Fruit fly (Drosophila melanogaster) whole organism, embryonic: Measurements from ENCODE around the gene CG5639.

Experiments
- Antp ChIP-seq: fragments of 200-800 bp; sonication (Bioruptor generic); optimal IDR thresholded peaks from 3 replicates; lab custom pipeline; 2016; ENCODE audit warnings: missing biosample characterization, missing genetic modification characterization
- Atf6 ChIP-seq: fragments of 200-800 bp; sonication (Bioruptor generic); IDR thresholded peaks from 2 replicates; pipeline ENCODE4 v1.3.6; 2022; ENCODE audit warnings: missing biosample characterization, missing genetic modification characterization
- CG10366 ChIP-seq: fragments of 200-800 bp; sonication (Bioruptor generic); IDR thresholded peaks from 2 replicates; pipeline ENCODE4 v1.3.6; 2022; ENCODE audit warnings: missing biosample characterization, missing genetic modification characterization
- CG11560 ChIP-seq: fragments of 200-800 bp; sonication (Bioruptor generic); IDR thresholded peaks from 3 replicates; pipeline ENCODE4 v1.3.6; 2022; ENCODE audit warnings: missing biosample characterization, missing genetic modification characterization
- CG12299 ChIP-seq: fragments of 200-800 bp; sonication (Bioruptor generic); optimal IDR thresholded peaks from 2 replicates; lab custom pipeline; 2018; ENCODE audit warnings: missing biosample characterization, mild to moderate bottlenecking, missing genetic modification characterization
- CG1529 ChIP-seq: fragments of 200-800 bp; sonication (Bioruptor generic); optimal IDR thresholded peaks from 3 replicates; lab custom pipeline; 2018; ENCODE audit warnings: missing biosample characterization, missing genetic modification characterization
- CG30403 ChIP-seq: fragments of 200-800 bp; sonication (Bioruptor generic); optimal IDR thresholded peaks from 3 replicates; lab custom pipeline; 2016; ENCODE audit warnings: missing biosample characterization, missing genetic modification characterization
- CG33557 ChIP-seq: fragments of 200-800 bp; sonication (Bioruptor generic); optimal IDR thresholded peaks from 2 replicates; lab custom pipeline; 2019; ENCODE audit warnings: missing biosample characterization, mild to moderate bottlenecking, missing genetic modification characterization, moderate library complexity
- CG3407 ChIP-seq: fragments of 200-800 bp; sonication (Bioruptor generic); optimal IDR thresholded peaks from 2 replicates; lab custom pipeline; 2018; ENCODE audit warnings: missing biosample characterization, mild to moderate bottlenecking, missing genetic modification characterization
- CG34376 ChIP-seq: fragments of 200-800 bp; sonication (Bioruptor generic); optimal IDR thresholded peaks from 2 replicates; lab custom pipeline; 2018; ENCODE audit warnings: missing biosample characterization, mild to moderate bottlenecking, missing genetic modification characterization
- CG5953 ChIP-seq: fragments of 200-800 bp; sonication (Bioruptor generic); IDR thresholded peaks from 2 replicates; pipeline ENCODE4 v1.3.6; 2022; ENCODE audit warnings: missing biosample characterization, missing genetic modification characterization
- CG6683 ChIP-seq: fragments of 200-800 bp; sonication (Bioruptor generic); optimal IDR thresholded peaks from 2 replicates; lab custom pipeline; 2017; ENCODE audit warnings: missing biosample characterization, mild to moderate bottlenecking, missing genetic modification characterization, missing genetic modification reagents
- CG6765 ChIP-seq: fragments of 200-800 bp; sonication (Bioruptor generic); optimal IDR thresholded peaks from 3 replicates; lab custom pipeline; 2017; ENCODE audit warnings: missing biosample characterization, mild to moderate bottlenecking, missing genetic modification characterization
- CG6813 ChIP-seq: fragments of 200-800 bp; sonication (Bioruptor generic); optimal IDR thresholded peaks from 2 replicates; lab custom pipeline; 2017; ENCODE audit warnings: missing biosample characterization, missing genetic modification characterization, mild to moderate bottlenecking, moderate library complexity, missing genetic modification reagents
- CG7556 ChIP-seq: fragments of 200-800 bp; sonication (Bioruptor generic); optimal IDR thresholded peaks from 2 replicates; lab custom pipeline; 2017; ENCODE audit warnings: missing biosample characterization, mild to moderate bottlenecking, missing genetic modification characterization
- CG7839 ChIP-seq: fragments of 200-800 bp; sonication (Bioruptor generic); optimal IDR thresholded peaks from 3 replicates; lab custom pipeline; 2018; ENCODE audit warnings: missing biosample characterization, mild to moderate bottlenecking, missing genetic modification characterization, moderate library complexity
- CG9797 ChIP-seq: fragments of 200-800 bp; sonication (Bioruptor generic); optimal IDR thresholded peaks from 3 replicates; lab custom pipeline; 2018; ENCODE audit warnings: missing biosample characterization, mild to moderate bottlenecking, missing genetic modification characterization
- Dp ChIP-seq: fragments of 200-800 bp; sonication (Bioruptor generic); optimal IDR thresholded peaks from 2 replicates; lab custom pipeline; 2018; ENCODE audit warnings: missing biosample characterization, mild to moderate bottlenecking, missing genetic modification characterization, moderate library complexity
- Fer2 ChIP-seq: fragments of 200-800 bp; sonication (Bioruptor generic); optimal IDR thresholded peaks from 2 replicates; lab custom pipeline; 2018; ENCODE audit warnings: missing biosample characterization, mild to moderate bottlenecking, missing genetic modification characterization, moderate library complexity
- Gsc ChIP-seq: fragments of 200-800 bp; sonication (Bioruptor generic); IDR thresholded peaks from 2 replicates; pipeline ENCODE4 v1.3.6; 2022; ENCODE audit warnings: missing biosample characterization, missing genetic modification characterization
- HLHmδ ChIP-seq: fragments of 200-800 bp; sonication (Bioruptor generic); optimal IDR thresholded peaks from 2 replicates; lab custom pipeline; 2018; ENCODE audit warnings: missing biosample characterization, mild to moderate bottlenecking, missing genetic modification characterization, moderate library complexity
- Side ChIP-seq: fragments of 200-800 bp; sonication (Bioruptor generic); optimal IDR thresholded peaks from 2 replicates; lab custom pipeline; 2016; ENCODE audit warnings: missing biosample characterization, missing genetic modification characterization
- Spps ChIP-seq: fragments of 200-800 bp; sonication (Bioruptor generic); optimal IDR thresholded peaks from 2 replicates; lab custom pipeline; 2018; ENCODE audit warnings: missing biosample characterization, mild to moderate bottlenecking, missing genetic modification characterization
- TFAM ChIP-seq: fragments of 200-800 bp; sonication (Bioruptor generic); optimal IDR thresholded peaks from 2 replicates; lab custom pipeline; 2017; ENCODE audit warnings: missing biosample characterization, missing genetic modification characterization, inconsistent platforms
- Xrp1 ChIP-seq: fragments of 200-800 bp; sonication (Bioruptor generic); IDR thresholded peaks from 2 replicates; pipeline ENCODE4 v1.3.6; 2022; ENCODE audit warnings: missing biosample characterization, missing genetic modification characterization
- ac ChIP-seq: fragments of 200-800 bp; sonication (Bioruptor generic); optimal IDR thresholded peaks from 3 replicates; lab custom pipeline; 2017; ENCODE audit warnings: missing biosample characterization, mild to moderate bottlenecking, missing genetic modification characterization
- br ChIP-seq: fragments of >200 bp; optimal IDR thresholded peaks from 2 replicates; lab custom pipeline; 2017
- da ChIP-seq: fragments of 200-800 bp; sonication (Bioruptor generic); optimal IDR thresholded peaks from 2 replicates; lab custom pipeline; 2016; ENCODE audit warnings: missing biosample characterization, missing genetic modification characterization
- dan ChIP-seq: fragments of 200-800 bp; sonication (Bioruptor generic); IDR thresholded peaks from 2 replicates; pipeline ENCODE4 v1.3.6; 2022; ENCODE audit warnings: missing biosample characterization, missing genetic modification characterization
- fu2 ChIP-seq: fragments of 200-800 bp; sonication (Bioruptor generic); optimal IDR thresholded peaks from 2 replicates; lab custom pipeline; 2016; ENCODE audit warnings: missing biosample characterization, missing genetic modification characterization
- gem ChIP-seq: fragments of 200-800 bp; sonication (Bioruptor generic); optimal IDR thresholded peaks from 2 replicates; lab custom pipeline; 2019; ENCODE audit warnings: missing biosample characterization, mild to moderate bottlenecking, missing genetic modification characterization, moderate library complexity
- grau ChIP-seq: fragments of 200-800 bp; optimal IDR thresholded peaks from 3 replicates; lab custom pipeline; 2019; ENCODE audit warnings: missing biosample characterization, mild to moderate bottlenecking, missing genetic modification characterization, moderate library complexity
- jing ChIP-seq: fragments of 200-800 bp; sonication (Bioruptor generic); optimal IDR thresholded peaks from 2 replicates; lab custom pipeline; 2018; ENCODE audit warnings: missing biosample characterization, mild to moderate bottlenecking, missing genetic modification characterization
- knrl ChIP-seq: fragments of 200-800 bp; sonication (Bioruptor generic); IDR thresholded peaks from 3 replicates; pipeline ENCODE4 v1.3.6; 2022; ENCODE audit warnings: missing biosample characterization, missing genetic modification characterization; ENCODE audit not compliant: partially characterized antibody
- lab ChIP-seq: fragments of 200-800 bp; sonication (Bioruptor generic); optimal IDR thresholded peaks from 3 replicates; lab custom pipeline; 2017; ENCODE audit warnings: missing biosample characterization, missing genetic modification characterization, mild to moderate bottlenecking, moderate library complexity, missing genetic modification reagents
- mld ChIP-seq: fragments of 200-800 bp; sonication (Bioruptor generic); IDR thresholded peaks from 3 replicates; pipeline ENCODE4 v1.3.6; 2022; ENCODE audit warnings: missing biosample characterization, missing genetic modification characterization; ENCODE audit not compliant: partially characterized antibody
- nau ChIP-seq: fragments of 200-800 bp; sonication (Bioruptor generic); optimal IDR thresholded peaks from 3 replicates; lab custom pipeline; 2017; ENCODE audit warnings: missing biosample characterization, mild to moderate bottlenecking, missing genetic modification characterization, missing genetic modification reagents
- nmo ChIP-seq: fragments of 200-800 bp; sonication (Bioruptor generic); optimal IDR thresholded peaks from 2 replicates; lab custom pipeline; 2018; ENCODE audit warnings: missing biosample characterization, mild to moderate bottlenecking, missing genetic modification characterization, moderate library complexity
- otp ChIP-seq: fragments of 200-800 bp; sonication (Bioruptor generic); IDR thresholded peaks from 3 replicates; pipeline ENCODE4, ENCODE4 v1.3.6; 2022; ENCODE audit warnings: missing biosample characterization, missing genetic modification characterization
- pho ChIP-seq: fragments of 200-800 bp; sonication (Bioruptor generic); optimal IDR thresholded peaks from 2 replicates; lab custom pipeline; 2016; ENCODE audit warnings: missing biosample characterization, missing genetic modification characterization
- prd ChIP-seq, 3 experiments: fragments of >200 bp in 2 of 3; fragments of 200-800 bp in 1 of 3; sonication (Bioruptor generic) in 1 of 3; optimal IDR thresholded peaks in 2 of 3; IDR thresholded peaks in 1 of 3; 2 replicates in 2 of 3; 3 replicates in 1 of 3; pipeline versions ENCODE4 v1.3.6 to Lab custom; 2017 to 2022; ENCODE audit warnings: missing biosample characterization in 1 of 3, missing genetic modification characterization in 1 of 3
- row ChIP-seq: fragments of 200-800 bp; sonication (Bioruptor generic); IDR thresholded peaks from 3 replicates; pipeline ENCODE4 v1.3.6; 2022; ENCODE audit warnings: missing biosample characterization, missing genetic modification characterization
- sens ChIP-seq: fragments of 200-800 bp; sonication (Bioruptor generic); peaks from one replicate; lab custom pipeline; 2016; ENCODE audit warnings: missing biosample characterization, missing genetic modification characterization
- sna ChIP-seq: fragments of 200-800 bp; sonication (Bioruptor generic); IDR thresholded peaks from 2 replicates; pipeline ENCODE4 v1.3.6; 2022; ENCODE audit warnings: missing biosample characterization, missing genetic modification characterization; ENCODE audit not compliant: partially characterized antibody
- sr ChIP-seq: fragments of 200-800 bp; sonication (Bioruptor generic); IDR thresholded peaks from 3 replicates; pipeline ENCODE4 v1.3.6; 2022; ENCODE audit warnings: missing biosample characterization, missing genetic modification characterization
- toy ChIP-seq: fragments of 200-800 bp; sonication (Bioruptor generic); IDR thresholded peaks from 2 replicates; pipeline ENCODE4 v1.3.6; 2022; ENCODE audit warnings: missing biosample characterization, missing genetic modification characterization
- ttk ChIP-seq: fragments of 200-800 bp; sonication (Bioruptor generic); IDR thresholded peaks from 2 replicates; pipeline ENCODE4 v2.1.2; 2022; ENCODE audit warnings: missing biosample characterization, missing genetic modification characterization

CG5639 gene

dm6 chr3R:27609118-27610042 lies 13.4 kb upstream of the CG5639 start (continued):
- TF ChIP-seq CG6765 (GFP tag; lab: Kevin White, UChicago) (no peak), CG3407 (GFP tag; lab: Kevin White, UChicago) (no peak), dan (GFP tag; lab: Robert Waterston, UW) (no peak), jing (GFP tag; lab: Kevin White, UChicago) (no peak), Antp (GFP tag; lab: Kevin White, UChicago) (peak; percentile 9), prd (optimal IDR thresholded peaks at IDR 0.05; lab: Kevin White, UChicago) (no peak), prd (GFP tag; IDR thresholded peaks at IDR 0.05; lab: Robert Waterston, UW) (0 out of 3 replicates have a peak, but pooled peaks have one; percentile 11), toy (GFP tag; lab: Robert Waterston, UW) (no peak), CG34376 (GFP tag; lab: Kevin White, UChicago) (no peak), TFAM (no peak), CG6683 (GFP tag; lab: Kevin White, UChicago) (no peak), Dp (GFP tag; lab: Kevin White, UChicago) (no peak), CG10366 (GFP tag; lab: Robert Waterston, UW) (peak; percentile 10; the same call in 1 of the 2 replicates), nau (GFP tag; lab: Kevin White, UChicago) (no peak), CG12299 (no peak), otp (0 out of 3 replicates have a peak, but pooled peaks have one; percentile 24), CG33557 (GFP tag; lab: Kevin White, UChicago) (no peak), Side (GFP tag; lab: Kevin White, UChicago) (peak; percentile 11)

DNA sequence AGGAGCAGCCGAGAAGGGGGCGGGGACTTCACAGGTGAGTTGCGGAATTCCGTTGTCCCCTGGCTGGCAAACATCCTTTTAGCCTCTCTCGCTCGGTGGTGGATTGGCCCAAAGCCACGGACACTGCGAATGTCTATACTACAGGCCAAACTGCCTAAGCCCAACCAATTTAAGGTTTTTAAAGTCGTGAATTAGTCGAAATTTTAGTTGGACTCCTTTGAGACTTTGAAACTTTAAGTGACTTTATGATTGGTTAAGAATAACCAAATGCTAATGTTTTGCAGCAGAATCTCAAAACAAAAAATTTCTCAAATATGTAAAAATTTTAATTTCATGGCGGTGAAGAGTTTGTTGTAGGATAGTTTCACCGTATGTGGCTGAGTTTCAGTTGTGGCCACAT lies 12.6 kb upstream of the CG5639 start:
- TF ChIP-seq row (GFP tag; lab: Robert Waterston, UW): peak; percentile 39
- peak; percentile 50 for TF ChIP-seq sens (GFP tag; lab: Kevin White, UChicago)
- TF ChIP-seq CG7839 (tag; lab: Kevin White, UChicago): peak; percentile 16
- peak; percentile 68 for TF ChIP-seq grau (tag; lab: Kevin White, UChicago)
- no peak for TF ChIP-seq nmo (GFP tag; lab: Kevin White, UChicago)
- TF ChIP-seq gem (tag; lab: Kevin White, UChicago): peak; percentile 22
- no peak for TF ChIP-seq fu2
- peak; percentile 3 for TF ChIP-seq lab (GFP tag; lab: Kevin White, UChicago)

dm6 chr3R:27608000-27608399 lies 12.1 kb upstream of the CG5639 start:
- TF ChIP-seq CG9797 (GFP tag; lab: Kevin White, UChicago) (no peak), HLHmδ (GFP tag; lab: Kevin White, UChicago) (peak; percentile 25), knrl (GFP tag; lab: Robert Waterston, UW) (no peak), Fer2 (tag; lab: Kevin White, UChicago) (no peak), br (no peak), CG1529 (GFP tag; lab: Kevin White, UChicago) (no peak), mld (GFP tag; lab: Robert Waterston, UW) (no peak), da (no peak), sna (GFP tag; lab: Robert Waterston, UW) (no peak), ttk (no peak), Spps (tag; lab: Kevin White, UChicago) (no peak), CG30403 (no peak), CG7556 (GFP tag; lab: Kevin White, UChicago) (no peak), CG5953 (GFP tag; lab: Robert Waterston, UW) (no peak), Atf6 (GFP tag; lab: Robert Waterston, UW) (no peak), CG6813 (no peak), Xrp1 (no peak), ac (GFP tag; lab: Kevin White, UChicago) (no peak), pho (GFP tag; lab: Kevin White, UChicago) (no peak), sr (0 out of 3 replicates have a peak, but pooled peaks have one; percentile 17), Gsc (GFP tag; lab: Robert Waterston, UW) (no peak), CG11560 (tag; lab: Robert Waterston, UW) (no peak)
